Worm (Caenorhabditis elegans): Measurements from ENCODE around the gene C18A11.4.

Gene C18A11.4

ce11 chrX:8059999-8060398 is 14.7 kb downstream of the C18A11.4 start:
- TF ChIP-seq tbx-7 (tag; optimal IDR thresholded peaks at IDR 0.05) (no peak), tbx-2 (tag; optimal IDR thresholded peaks at IDR 0.05) (no peak), eyg-1 (tag; optimal IDR thresholded peaks at IDR 0.05) (no peak), ceh-34 (tag; optimal IDR thresholded peaks at IDR 0.05) (no peak), Y22D7AL.16 (tag; optimal IDR thresholded peaks at IDR 0.05) (no peak), ceh-14 (tag; optimal IDR thresholded peaks at IDR 0.05) (no peak), ceh-9 (tag; optimal IDR thresholded peaks at IDR 0.05) (no peak), pqm-1 (tag; optimal IDR thresholded peaks at IDR 0.05) (no peak), pat-9 (tag; optimal IDR thresholded peaks at IDR 0.05) (no peak), pros-1 (tag; optimal IDR thresholded peaks at IDR 0.05) (no peak)

DNA sequence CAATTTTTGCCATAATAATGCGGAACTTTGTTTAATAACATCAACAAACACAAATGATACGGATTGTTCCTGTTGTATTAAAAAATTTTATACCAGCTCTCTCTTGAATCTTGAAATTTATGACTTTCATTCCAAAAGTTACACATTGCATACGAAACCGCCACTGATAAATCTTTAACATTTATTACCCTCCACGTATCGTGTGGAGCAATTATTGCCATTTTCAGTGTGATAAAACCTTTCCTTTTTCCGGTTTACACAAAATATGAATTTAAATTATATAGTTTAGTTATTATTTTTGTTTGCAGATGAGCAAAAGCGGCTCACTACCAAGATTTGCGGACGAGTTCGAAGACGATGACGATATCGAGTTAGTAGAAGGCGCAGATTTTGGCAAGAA is 15.5 kb downstream of the C18A11.4 start, which contains the start of gene C18A11.3:
TSS of gene C18A11.3 (plus strand) at position 301 of the 400 bp plus-strand sequence.
- no peak for TF ChIP-seq npax-4 (tag; optimal IDR thresholded peaks at IDR 0.05)
- no peak for TF ChIP-seq hlh-30 (tag; optimal IDR thresholded peaks at IDR 0.05; ENCODE audit: insufficient read depth)
- TF ChIP-seq pha-2 (tag; optimal IDR thresholded peaks at IDR 0.05): no peak
- no peak for TF ChIP-seq sox-4 (tag; optimal IDR thresholded peaks at IDR 0.05)
- no peak for TF ChIP-seq hlh-13 (GFP tag; optimal IDR thresholded peaks at IDR 0.05)
- no peak for TF ChIP-seq dmd-4 (tag; optimal IDR thresholded peaks at IDR 0.05; ENCODE audit: borderline replicate concordance)
- no peak for TF ChIP-seq hlh-8 (tag; optimal IDR thresholded peaks at IDR 0.05)
- TF ChIP-seq dve-1 (tag; optimal IDR thresholded peaks at IDR 0.05): no peak
- TF ChIP-seq lim-6 (tag; optimal IDR thresholded peaks at IDR 0.05): no peak
- TF ChIP-seq sdc-2 (tag; optimal IDR thresholded peaks at IDR 0.05): no peak
- no peak for TF ChIP-seq elt-2 (tag; optimal IDR thresholded peaks at IDR 0.05)
- TF ChIP-seq ahr-1 (tag; optimal IDR thresholded peaks at IDR 0.05): no peak
- TF ChIP-seq fkh-6 (tag; optimal IDR thresholded peaks at IDR 0.05): no peak
- TF ChIP-seq unc-3 (GFP tag; conservative IDR thresholded peaks at IDR 0.05): no peak
- TF ChIP-seq unc-3 (tag; optimal IDR thresholded peaks at IDR 0.05): no peak
- no peak for TF ChIP-seq ceh-34 (tag; optimal IDR thresholded peaks at IDR 0.05)

DNA sequence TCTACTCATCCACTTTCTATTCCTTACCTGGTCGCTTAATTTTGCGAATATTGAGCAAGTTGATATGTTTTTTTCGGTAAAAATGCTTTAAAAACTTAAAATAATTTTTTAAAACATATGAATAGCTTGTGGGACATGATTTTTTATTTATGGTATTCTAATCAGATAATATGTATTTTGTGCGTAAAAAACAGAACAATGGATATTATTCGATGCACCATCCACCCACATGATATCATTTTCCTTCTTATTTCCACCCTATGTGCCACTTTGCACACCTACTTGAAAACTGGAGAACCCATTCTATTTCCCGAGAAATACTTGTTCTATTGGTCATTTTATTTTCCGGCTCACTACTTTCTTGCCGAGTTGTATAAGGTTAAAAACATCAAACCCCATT is 21.9 kb downstream of the C18A11.4 start, which contains the start of gene C18A11.2:
TSS of gene C18A11.2 (plus strand) at position 301 of the 400 bp plus-strand sequence.
- TF ChIP-seq hlh-6 (tag; optimal IDR thresholded peaks at IDR 0.05): no peak
- no peak for TF ChIP-seq ref-2 (tag; optimal IDR thresholded peaks at IDR 0.05)
- TF ChIP-seq fax-1 (tag; optimal IDR thresholded peaks at IDR 0.05): no peak
- TF ChIP-seq nhr-232 (tag; optimal IDR thresholded peaks at IDR 0.05): no peak

ce11 chrX:8069293-8069692 is 24.0 kb downstream of the C18A11.4 start, which contains the start of gene C18A11.1:
Gene C18A11.1, plus strand, starts transcription at chrX:8069328.
- no peak for TF ChIP-seq ceh-24 (tag; optimal IDR thresholded peaks at IDR 0.05)
- no peak for TF ChIP-seq pax-1 (tag; optimal IDR thresholded peaks at IDR 0.05)
- TF ChIP-seq C38D4.7 (GFP tag; optimal IDR thresholded peaks at IDR 0.05): no peak
- TF ChIP-seq pqm-1 (tag; optimal IDR thresholded peaks at IDR 0.05): no peak
- no peak for TF ChIP-seq tbx-2 (tag; optimal IDR thresholded peaks at IDR 0.05)
- TF ChIP-seq lim-6 (tag; optimal IDR thresholded peaks at IDR 0.05): no peak
- TF ChIP-seq ceh-9 (tag; optimal IDR thresholded peaks at IDR 0.05): no peak
- no peak for TF ChIP-seq ets-4 (tag; optimal IDR thresholded peaks at IDR 0.05)
- no peak for TF ChIP-seq fax-1 (tag; optimal IDR thresholded peaks at IDR 0.05)
- TF ChIP-seq pag-3 (tag; optimal IDR thresholded peaks at IDR 0.05; ENCODE audit: borderline replicate concordance): no peak
- no peak for TF ChIP-seq nhr-232 (tag; optimal IDR thresholded peaks at IDR 0.05)
- no peak for TF ChIP-seq K02D7.2 (tag; optimal IDR thresholded peaks at IDR 0.05)
- TF ChIP-seq ceh-48 (tag; optimal IDR thresholded peaks at IDR 0.05): no peak
- no peak for TF ChIP-seq ztf-16 (tag; optimal IDR thresholded peaks at IDR 0.05)
- TF ChIP-seq eyg-1 (tag; optimal IDR thresholded peaks at IDR 0.05): no peak
- TF ChIP-seq hlh-6 (tag; optimal IDR thresholded peaks at IDR 0.05): no peak
- no peak for TF ChIP-seq che-1 (tag; optimal IDR thresholded peaks at IDR 0.05)
- no peak for TF ChIP-seq tbx-7 (tag; optimal IDR thresholded peaks at IDR 0.05)
